Worm (Caenorhabditis elegans) whole organism, L4 larva: ENCODE data around the gene pho-1.

Experiments
- D1046.2 ChIP-seq: fragments of 200-800 bp; sonication (Bioruptor generic); IDR thresholded peaks from 2 replicates; pipeline ENCODE4 v1.3.6; 2022; ENCODE audit warnings: missing genetic modification characterization, missing compliant biosample characterization
- F10B5.3 ChIP-seq: sonication (generic microtip); optimal IDR thresholded peaks from 2 replicates; lab custom pipeline; 2016; ENCODE audit warnings: mild to moderate bottlenecking, missing genetic modification characterization, missing compliant biosample characterization
- F37D6.2 ChIP-seq: sonication (generic microtip); optimal IDR thresholded peaks from 2 replicates; lab custom pipeline; 2016; ENCODE audit warnings: mild to moderate bottlenecking, missing genetic modification characterization, missing compliant biosample characterization
- F44E2.7 ChIP-seq: fragments of 200-800 bp; sonication (Bioruptor generic); IDR thresholded peaks from 2 replicates; pipeline ENCODE4 v2.1.2; 2022; ENCODE audit warnings: missing genetic modification characterization, missing compliant biosample characterization
- Y105C5A.15 ChIP-seq: fragments of 200-800 bp; sonication (Bioruptor generic); IDR thresholded peaks from 2 replicates; pipeline ENCODE4 v1.3.6; 2022; ENCODE audit warnings: missing genetic modification characterization, missing compliant biosample characterization
- Y75B8A.6 ChIP-seq: fragments of 200-800 bp; sonication (Bioruptor generic); IDR thresholded peaks from 2 replicates; pipeline ENCODE4 v1.3.6; 2022; ENCODE audit warnings: missing genetic modification reagents, missing genetic modification characterization, missing compliant biosample characterization
- ZK546.5 ChIP-seq, 2 experiments: sonication (generic microtip); optimal IDR thresholded peaks; 2 replicates each; lab custom pipeline; 2017; ENCODE audit warnings: missing biosample characterization in 2 of 2, missing genetic modification characterization in 2 of 2
- aha-1 ChIP-seq: fragments of 150-350 bp; peaks from one replicate; lab custom pipeline; 2014; ENCODE audit warnings: missing biosample characterization, missing genetic modification characterization
- ama-1 ChIP-seq: fragments of 150-350 bp; optimal IDR thresholded peaks from 2 replicates; lab custom pipeline; 2014; ENCODE audit warnings: inconsistent platforms, mixed read lengths
- attf-4 ChIP-seq: sonication (generic microtip); optimal IDR thresholded peaks from 3 replicates; lab custom pipeline; 2017; ENCODE audit warnings: missing biosample characterization, missing genetic modification characterization
- ceh-32 ChIP-seq: sonication (generic microtip); optimal IDR thresholded peaks from 2 replicates; lab custom pipeline; 2016; ENCODE audit warnings: mild to moderate bottlenecking, missing genetic modification characterization, missing compliant biosample characterization; ENCODE audit not compliant: poor library complexity
- ceh-44 ChIP-seq: fragments of 200-800 bp; sonication (Bioruptor generic); IDR thresholded peaks from 2 replicates; pipeline ENCODE4 v1.3.6; 2022; ENCODE audit warnings: missing genetic modification reagents, missing genetic modification characterization, missing compliant biosample characterization
- daf-12 ChIP-seq: fragments of 150-350 bp; optimal IDR thresholded peaks from 2 replicates; lab custom pipeline; 2014; ENCODE audit warnings: missing biosample characterization, missing genetic modification reagents, missing genetic modification characterization
- daf-16 ChIP-seq, 3 experiments: sonication (generic microtip); optimal IDR thresholded peaks; 2 replicates each; lab custom pipeline; 2016 to 2017; ENCODE audit warnings: missing genetic modification characterization in 3 of 3, missing genetic modification reagents in 3 of 3, mild to moderate bottlenecking in 2 of 3, missing compliant biosample characterization in 2 of 3, missing biosample characterization in 1 of 3, moderate library complexity in 1 of 3
- daf-19 ChIP-seq: fragments of 200-800 bp; sonication (Bioruptor generic); conservative IDR thresholded peaks from 2 replicates; pipeline ENCODE4 v1.3.6; 2022; ENCODE audit warnings: missing genetic modification characterization, missing compliant biosample characterization
- dmd-6 ChIP-seq: fragments of 200-800 bp; sonication (Bioruptor generic); IDR thresholded peaks from 2 replicates; pipeline ENCODE4 v1.3.6; 2022; ENCODE audit warnings: missing genetic modification reagents, missing genetic modification characterization, missing compliant biosample characterization
- dmd-8 ChIP-seq: fragments of 200-800 bp; sonication (Bioruptor generic); IDR thresholded peaks from 2 replicates; pipeline ENCODE4 v1.3.6; 2022; ENCODE audit warnings: missing genetic modification characterization, missing compliant biosample characterization
- duxl-1 ChIP-seq: sonication (generic microtip); optimal IDR thresholded peaks from 2 replicates; lab custom pipeline; 2016; ENCODE audit warnings: mild to moderate bottlenecking, missing genetic modification characterization, moderate library complexity, missing compliant biosample characterization; ENCODE audit not compliant: poor library complexity
- egl-27 ChIP-seq: sonication (generic microtip); optimal IDR thresholded peaks from 3 replicates; lab custom pipeline; 2017; ENCODE audit warnings: missing biosample characterization, missing genetic modification reagents, missing genetic modification characterization
- egl-43 ChIP-seq: fragments of 200-800 bp; sonication (Bioruptor generic); IDR thresholded peaks from 2 replicates; pipeline ENCODE4 v1.3.6; 2022; ENCODE audit warnings: missing genetic modification reagents, missing genetic modification characterization, missing compliant biosample characterization
- fos-1 ChIP-seq: fragments of 150-350 bp; optimal IDR thresholded peaks from 2 replicates; lab custom pipeline; 2014; ENCODE audit warnings: missing biosample characterization, missing genetic modification characterization
- gei-8 ChIP-seq: fragments of 200-800 bp; sonication (Bioruptor generic); optimal IDR thresholded peaks from 2 replicates; lab custom pipeline; 2018; ENCODE audit warnings: mild to moderate bottlenecking, missing genetic modification characterization, missing compliant biosample characterization
- hlh-30 ChIP-seq: sonication (generic microtip); optimal IDR thresholded peaks from 2 replicates; lab custom pipeline; 2017; ENCODE audit warnings: antibody characterized with exemption, mild to moderate bottlenecking, missing genetic modification characterization, missing compliant biosample characterization; ENCODE audit not compliant: insufficient read depth
- jun-1 ChIP-seq: fragments of 150-350 bp; optimal IDR thresholded peaks from 2 replicates; lab custom pipeline; 2014; ENCODE audit warnings: missing biosample characterization, missing genetic modification reagents, missing genetic modification characterization
- lin-13 ChIP-seq: fragments of 150-350 bp; optimal IDR thresholded peaks from 2 replicates; lab custom pipeline; 2014; ENCODE audit warnings: missing biosample characterization, missing genetic modification reagents, missing genetic modification characterization
- lin-38 ChIP-seq: fragments of 200-800 bp; sonication (Bioruptor generic); IDR thresholded peaks from 2 replicates; pipeline ENCODE4 v1.3.6; 2022; ENCODE audit warnings: missing genetic modification reagents, missing genetic modification characterization, missing compliant biosample characterization
- mxl-3 ChIP-seq: fragments of 200-800 bp; sonication (Bioruptor generic); optimal IDR thresholded peaks from 2 replicates; lab custom pipeline; 2018; ENCODE audit warnings: mild to moderate bottlenecking, missing genetic modification characterization, missing compliant biosample characterization
- nhr-28 ChIP-seq: fragments of 150-350 bp; optimal IDR thresholded peaks from 2 replicates; lab custom pipeline; 2014; ENCODE audit warnings: missing biosample characterization, missing genetic modification characterization
- nhr-42 ChIP-seq: fragments of 200-800 bp; sonication (Bioruptor generic); IDR thresholded peaks from 2 replicates; pipeline ENCODE4 v1.3.6; 2022; ENCODE audit warnings: missing genetic modification characterization, missing compliant biosample characterization
- nhr-48 ChIP-seq: sonication (generic microtip); optimal IDR thresholded peaks from 2 replicates; lab custom pipeline; 2016; ENCODE audit warnings: mild to moderate bottlenecking, missing genetic modification characterization, missing compliant biosample characterization
- nhr-76 ChIP-seq: fragments of 150-350 bp; optimal IDR thresholded peaks from 2 replicates; lab custom pipeline; 2014; ENCODE audit warnings: missing biosample characterization, missing genetic modification characterization
- nhr-77 ChIP-seq: fragments of 150-350 bp; optimal IDR thresholded peaks from 2 replicates; lab custom pipeline; 2014; ENCODE audit warnings: missing biosample characterization, missing genetic modification characterization
- php-3 ChIP-seq: fragments of 200-800 bp; sonication (Bioruptor generic); IDR thresholded peaks from 2 replicates; pipeline ENCODE4 v1.3.6; 2022; ENCODE audit warnings: missing genetic modification reagents, missing genetic modification characterization, missing compliant biosample characterization
- pqm-1 ChIP-seq: sonication (generic microtip); optimal IDR thresholded peaks from 2 replicates; lab custom pipeline; 2017; ENCODE audit warnings: missing biosample characterization, missing genetic modification characterization
- sdz-12 ChIP-seq: fragments of 200-800 bp; sonication (Bioruptor generic); optimal IDR thresholded peaks from 2 replicates; lab custom pipeline; 2018; ENCODE audit warnings: mild to moderate bottlenecking, missing genetic modification characterization, missing compliant biosample characterization
- skn-1 ChIP-seq: fragments of 150-350 bp; optimal IDR thresholded peaks from 2 replicates; lab custom pipeline; 2014; ENCODE audit warnings: missing biosample characterization, missing genetic modification characterization
- snpc-4 ChIP-seq: fragments of 150-350 bp; optimal IDR thresholded peaks from 2 replicates; lab custom pipeline; 2014; ENCODE audit warnings: missing biosample characterization, missing genetic modification characterization
- spr-1 ChIP-seq: sonication (generic microtip); optimal IDR thresholded peaks from 2 replicates; lab custom pipeline; 2016; ENCODE audit warnings: mild to moderate bottlenecking, missing genetic modification characterization, missing compliant biosample characterization
- tag-97 ChIP-seq: fragments of 200-800 bp; sonication (Bioruptor generic); IDR thresholded peaks from 2 replicates; pipeline ENCODE4 v1.3.6; 2022; ENCODE audit warnings: missing genetic modification characterization, missing compliant biosample characterization
- unc-39 ChIP-seq: sonication (generic microtip); optimal IDR thresholded peaks from 2 replicates; lab custom pipeline; 2017; ENCODE audit warnings: missing biosample characterization, missing genetic modification characterization
- unc-62 ChIP-seq, 3 experiments: fragments of 150-350 bp in 1 of 3; sonication (generic microtip); optimal IDR thresholded peaks in 2 of 3; peaks in 1 of 3; 1 replicate in 1 of 3; 2 replicates in 2 of 3; lab custom pipeline; 2014 to 2017; ENCODE audit warnings: missing biosample characterization in 3 of 3, missing genetic modification characterization in 3 of 3, missing genetic modification reagents in 3 of 3, missing genotype in 1 of 3
- zip-2 ChIP-seq: fragments of 150-350 bp; optimal IDR thresholded peaks from 2 replicates; lab custom pipeline; 2014; ENCODE audit warnings: missing biosample characterization, missing genetic modification characterization

Gene pho-1

ce11 chrII:5211970-5212369, 23.7 kb downstream of the pho-1 start, which contains the start of gene C34F11.2:
TSS of gene C34F11.2 (plus strand) at chrII:5212270.
- TF ChIP-seq dmd-8 (GFP tag; lab: Robert Waterston, UW) (no peak), aha-1 (peak; percentile 90), F10B5.3 (no peak)
- TF ChIP-seq, all 104 proteins: peak for 1

- TF ChIP-seq zip-2 (tag; lab: Kevin White, UChicago): no peak
- TF ChIP-seq spr-1 (tag; lab: Kevin White, UChicago): no peak
- TF ChIP-seq aha-1: peak; percentile 27
- TF ChIP-seq nhr-28 (tag; lab: Kevin White, UChicago): peak; percentile 64
- TF ChIP-seq php-3: no peak
- peak in 1 of 2 experiments; percentile 95 for TF ChIP-seq unc-62 (GFP tag; optimal IDR thresholded peaks at IDR 0.05 in 1 of 2; lab: Kevin White, UChicago)
- no peak for TF ChIP-seq unc-62 (tag; optimal IDR thresholded peaks at IDR 0.05; lab: Kevin White, UChicago)
Observed at ce11 chrII:5210830-5211229, 24.8 kb downstream of the pho-1 start, which contains the start of gene C34F11.8. TSS of gene C34F11.8 (minus strand) at chrII:5210964.

DNA sequence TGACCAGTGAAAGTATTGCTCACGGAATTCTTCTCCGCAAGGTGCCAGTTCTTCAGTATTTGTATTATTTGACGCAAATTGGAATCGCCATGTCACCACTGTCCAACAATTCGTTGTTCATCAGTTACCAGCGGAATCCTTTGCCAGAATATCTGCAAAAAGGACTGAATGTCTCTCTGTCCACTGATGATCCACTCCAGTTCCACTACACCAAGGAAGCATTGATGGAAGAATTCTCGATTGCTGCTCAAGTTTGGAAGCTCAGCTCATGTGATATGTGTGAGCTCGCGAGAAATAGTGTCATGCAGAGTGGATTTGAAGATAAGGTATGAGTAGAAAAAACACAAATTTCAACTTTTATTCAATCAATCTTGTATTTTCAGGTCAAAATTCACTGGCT, 26.5 kb downstream of the pho-1 start:
- TF ChIP-seq Y105C5A.15 (GFP tag; lab: Robert Waterston, UW) (no peak), daf-19 (GFP tag; lab: Robert Waterston, UW) (no peak), fos-1 (tag; lab: Kevin White, UChicago) (no peak), ama-1 (lab: Kevin White, UChicago) (no peak), tag-97 (GFP tag; lab: Robert Waterston, UW) (no peak), unc-62 (GFP tag; optimal IDR thresholded peaks at IDR 0.05 in 1 of 2; lab: Kevin White, UChicago) (peak in 1 of 2 experiments; percentile 86), unc-62 (tag; optimal IDR thresholded peaks at IDR 0.05; lab: Kevin White, UChicago) (no peak), snpc-4 (tag; lab: Kevin White, UChicago) (no peak), hlh-30 (tag; lab: Kevin White, UChicago) (no peak)

ce11 chrII:5205286-5205685, 30.4 kb downstream of the pho-1 start:
- TF ChIP-seq ceh-44 (GFP tag; lab: Robert Waterston, UW) (no peak), F44E2.7 (GFP tag; lab: Robert Waterston, UW) (no peak), gei-8 (GFP tag; lab: Kevin White, UChicago) (no peak), mxl-3 (GFP tag; lab: Kevin White, UChicago) (no peak), nhr-28 (tag; lab: Kevin White, UChicago) (peak; percentile 7), Y75B8A.6 (GFP tag; lab: Robert Waterston, UW) (no peak), attf-4 (no peak), skn-1 (tag; lab: Kevin White, UChicago) (no peak), lin-13 (GFP tag; lab: Kevin White, UChicago) (no peak), pqm-1 (no peak), D1046.2 (GFP tag; lab: Robert Waterston, UW) (no peak), spr-1 (tag; lab: Kevin White, UChicago) (no peak), daf-16 (GFP tag; optimal IDR thresholded peaks at IDR 0.05; lab: Kevin White, UChicago) (no peak), daf-16 (tag; optimal IDR thresholded peaks at IDR 0.05; lab: Kevin White, UChicago) (peak; percentile 16), egl-27 (no peak), nhr-42 (GFP tag; lab: Robert Waterston, UW) (no peak), jun-1 (no peak), dmd-8 (GFP tag; lab: Robert Waterston, UW) (no peak), ZK546.5 (tag; optimal IDR thresholded peaks at IDR 0.05; lab: Kevin White, UChicago) (no peak), unc-39 (no peak), lin-38 (GFP tag; lab: Robert Waterston, UW) (no peak), sdz-12 (GFP tag; lab: Kevin White, UChicago) (no peak), F37D6.2 (no peak), aha-1 (peak; percentile 82)

DNA sequence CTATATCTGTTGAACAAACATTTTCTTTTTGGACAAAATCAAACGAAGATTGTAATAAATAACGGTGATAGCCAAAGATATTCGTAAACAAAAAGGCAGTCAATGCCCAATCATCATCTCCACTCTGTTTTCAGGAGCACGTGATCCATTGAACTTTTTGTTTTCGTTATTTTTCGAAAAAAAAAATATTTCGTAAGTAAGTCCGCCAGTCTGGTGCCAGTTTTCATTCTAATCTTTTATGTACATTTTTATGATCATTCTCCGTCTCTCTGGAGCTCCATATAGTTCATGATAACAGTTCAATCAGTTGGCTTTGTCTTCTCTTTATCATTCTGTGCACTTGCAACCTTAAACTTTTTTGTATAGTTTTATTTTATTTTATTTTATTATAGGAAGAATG, 32.7 kb downstream of the pho-1 start, which contains the start of gene ampd-1:
ampd-1 (plus strand) TSS at position 393 of the 400 bp plus-strand sequence.
- TF ChIP-seq nhr-77 (tag; lab: Kevin White, UChicago): no peak
- TF ChIP-seq dmd-6 (GFP tag; lab: Robert Waterston, UW): peak; percentile 44; the same call in 1 of the 2 replicates
- no peak for TF ChIP-seq nhr-48 (tag; lab: Kevin White, UChicago)
- no peak for TF ChIP-seq Y75B8A.6 (GFP tag; lab: Robert Waterston, UW)
- TF ChIP-seq tag-97 (GFP tag; lab: Robert Waterston, UW): no peak
- peak; percentile 16 for TF ChIP-seq nhr-28 (tag; lab: Kevin White, UChicago)
- no peak for TF ChIP-seq egl-43 (GFP tag; lab: Robert Waterston, UW)
- TF ChIP-seq egl-27: no peak
- no peak for TF ChIP-seq jun-1
- TF ChIP-seq pqm-1: peak; percentile 66
- no peak for TF ChIP-seq duxl-1
- peak; percentile 58 for TF ChIP-seq hlh-30 (tag; lab: Kevin White, UChicago)
- TF ChIP-seq nhr-76 (tag; lab: Kevin White, UChicago): no peak
- TF ChIP-seq ceh-32 (tag; lab: Kevin White, UChicago): no peak
- peak in 1 of 2 experiments; percentile 60 for TF ChIP-seq daf-16 (GFP tag; optimal IDR thresholded peaks at IDR 0.05; lab: Kevin White, UChicago)
- TF ChIP-seq daf-16 (tag; optimal IDR thresholded peaks at IDR 0.05; lab: Kevin White, UChicago): peak; percentile 96
- TF ChIP-seq daf-12 (tag; lab: Kevin White, UChicago): no peak
- TF ChIP-seq mxl-3 (GFP tag; lab: Kevin White, UChicago): no peak
- TF ChIP-seq php-3: peak; percentile 87
